Fruit fly (Drosophila melanogaster): ENCODE measurements around the gene CG17129.

Gene CG17129

dm6 chr3L:644111-644718 lies 35.9 kb downstream of the CG17129 start (continued):
- TF ChIP-seq her (GFP tag; optimal IDR thresholded peaks at IDR 0.05) (peak; percentile 88), CG6689 (GFP tag; IDR thresholded peaks at IDR 0.05) (peak; percentile 90), CG43689 (GFP tag; IDR thresholded peaks at IDR 0.05) (peak; percentile 80), CG3407 (GFP tag; optimal IDR thresholded peaks at IDR 0.05) (peak; percentile 86), Hsf (GFP tag; optimal IDR thresholded peaks at IDR 0.05) (peak; percentile 88), CG8359 (GFP tag; optimal IDR thresholded peaks at IDR 0.05; ENCODE audit: borderline replicate concordance) (peak; percentile 78), Sox102F (GFP tag; optimal IDR thresholded peaks at IDR 0.05) (peak; percentile 95), wdn (GFP tag; IDR thresholded peaks at IDR 0.05) (peak; percentile 78), hbn (GFP tag; IDR thresholded peaks at IDR 0.05; ENCODE audit: partially characterized antibody) (no peak), eve (GFP tag; optimal IDR thresholded peaks at IDR 0.05) (no peak), zf30C (GFP tag; optimal IDR thresholded peaks at IDR 0.05) (peak; percentile 78), MTF-1 (GFP tag; optimal IDR thresholded peaks at IDR 0.05; ENCODE audit: borderline replicate concordance) (peak; percentile 83), CG10543 (GFP tag; optimal IDR thresholded peaks at IDR 0.05) (peak; percentile 54), CG8765 (GFP tag; IDR thresholded peaks at IDR 0.05) (peak; percentile 60), vvl (GFP tag; IDR thresholded peaks at IDR 0.05) (peak; percentile 94), Kr (GFP tag; optimal IDR thresholded peaks at IDR 0.05) (no peak), unpg (GFP tag; optimal IDR thresholded peaks at IDR 0.05) (peak; percentile 89), oc (tag; optimal IDR thresholded peaks at IDR 0.05) (peak; percentile 95), lilli (GFP tag; optimal IDR thresholded peaks at IDR 0.05) (peak; percentile 81), CG17612 (GFP tag; IDR thresholded peaks at IDR 0.05) (peak; percentile 51; the same call in 1 of the 2 replicates), NfI (GFP tag; optimal IDR thresholded peaks at IDR 0.05) (peak; percentile 87), HLH54F (GFP tag; optimal IDR thresholded peaks at IDR 0.05) (peak; percentile 75), CG13424 (tag; optimal IDR thresholded peaks at IDR 0.05) (peak; percentile 84), CG18599 (GFP tag; optimal IDR thresholded peaks at IDR 0.05) (peak; percentile 80), Blimp-1 (GFP tag; optimal IDR thresholded peaks at IDR 0.05) (peak; percentile 89), CG7963 (GFP tag; IDR thresholded peaks at IDR 0.05; ENCODE audit: partially characterized antibody) (no peak), CG34422 (GFP tag; IDR thresholded peaks at IDR 0.05) (peak; percentile 92), D19A (tag; optimal IDR thresholded peaks at IDR 0.05) (peak; percentile 79), CG2202 (tag; optimal IDR thresholded peaks at IDR 0.05) (peak; percentile 78), aop (GFP tag; IDR thresholded peaks at IDR 0.05) (peak; percentile 77), CG15601 (tag; optimal IDR thresholded peaks at IDR 0.05) (peak; percentile 78), zen (tag; optimal IDR thresholded peaks at IDR 0.05) (peak; percentile 68), CG7839 (tag; optimal IDR thresholded peaks at IDR 0.05) (peak; percentile 86), CG15514 (GFP tag; optimal IDR thresholded peaks at IDR 0.05) (peak; percentile 50), croc (GFP tag; conservative IDR thresholded peaks at IDR 0.05) (peak; percentile 76), usp (GFP tag; optimal IDR thresholded peaks at IDR 0.05) (no peak), MBD-R2 (GFP tag; IDR thresholded peaks at IDR 0.05) (peak; percentile 65; the same call in 1 of the 2 replicates), odd (GFP tag; optimal IDR thresholded peaks at IDR 0.05) (peak; percentile 75), ham (GFP tag; IDR thresholded peaks at IDR 0.05) (no peak), Trl (optimal IDR thresholded peaks at IDR 0.05) (peak in 1 of 2 experiments; percentile 15), Trl (GFP tag; optimal IDR thresholded peaks at IDR 0.05) (peak; percentile 83), ap (GFP tag; IDR thresholded peaks at IDR 0.05) (peak; percentile 84), peb (GFP tag; IDR thresholded peaks at IDR 0.05) (peak; percentile 81), Spps (tag; optimal IDR thresholded peaks at IDR 0.05) (peak; percentile 56), Usf (GFP tag; optimal IDR thresholded peaks at IDR 0.05) (peak; percentile 32), Nf-YB (GFP tag; optimal IDR thresholded peaks at IDR 0.05) (peak; percentile 58), CG18476 (GFP tag; optimal IDR thresholded peaks at IDR 0.05) (peak; percentile 72), tin (GFP tag; optimal IDR thresholded peaks at IDR 0.05) (peak; percentile 93), sens-2 (GFP tag; IDR thresholded peaks at IDR 0.05) (peak; percentile 85), ranshi (GFP tag; IDR thresholded peaks at IDR 0.05) (peak; percentile 89)
